Worm (Caenorhabditis elegans): Measurements from ENCODE around the gene W08F4.3.

- TF ChIP-seq egl-5 (tag; optimal IDR thresholded peaks at IDR 0.05) (no peak), jun-1 (tag; optimal IDR thresholded peaks at IDR 0.05) (no peak), lin-39 (tag; optimal IDR thresholded peaks at IDR 0.05) (no peak), pha-4 (tag; optimal IDR thresholded peaks at IDR 0.05) (no peak), nhr-28 (tag; optimal IDR thresholded peaks at IDR 0.05) (no peak), nhr-77 (tag; optimal IDR thresholded peaks at IDR 0.05) (no peak)
Measured at ce11 chrII:551245-551904, 29.0 kb upstream of the W08F4.3 start, which contains the start of gene lips-7.

All from whole organism, L3 larva.